Worm (Caenorhabditis elegans): ENCODE measurements around the gene fbxa-18.

Gene fbxa-18

DNA sequence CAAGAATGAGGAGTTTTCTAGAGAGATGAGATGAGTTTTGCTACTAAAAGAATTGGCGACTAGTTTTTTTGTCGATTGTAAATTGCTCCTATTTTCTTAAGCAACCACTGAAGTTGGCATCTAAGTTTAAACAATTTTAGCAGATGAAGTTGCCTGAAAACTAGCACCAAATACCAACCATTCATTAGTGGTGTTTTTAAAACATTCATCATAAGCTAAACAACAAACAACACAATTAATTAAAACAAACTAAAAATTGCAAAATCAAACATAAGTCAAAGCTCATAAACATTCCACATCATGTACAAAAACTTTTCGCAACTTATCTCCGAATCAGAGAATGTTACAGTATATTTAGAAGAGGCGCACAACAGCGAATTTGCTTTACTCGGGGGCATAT, 39.6 kb downstream of the fbxa-18 start, which contains the start of gene srz-13:
srz-13 (plus strand) TSS at position 301 of the 400 bp plus-strand sequence.
- no peak for TF ChIP-seq pes-1 (GFP tag; IDR thresholded peaks at IDR 0.05)

DNA sequence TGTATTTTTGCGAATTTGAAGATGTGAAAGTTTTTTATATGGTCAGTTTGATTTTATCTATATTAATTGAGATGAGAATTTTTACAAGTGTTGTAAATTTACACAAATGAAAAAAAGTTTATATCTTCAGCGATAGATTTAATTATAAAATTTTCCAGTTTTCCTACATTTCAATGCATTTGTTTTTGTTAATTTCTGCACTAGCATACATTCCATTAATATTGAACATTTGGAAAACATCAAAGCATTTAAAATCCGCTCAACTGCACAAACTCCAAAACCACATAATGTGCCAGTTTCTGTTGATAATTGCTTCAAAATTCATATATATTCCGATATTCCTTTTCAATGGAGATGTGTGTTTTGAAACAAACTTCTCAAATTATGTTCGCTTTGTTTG, 40.4 kb downstream of the fbxa-18 start, which contains the start of gene srh-277:
srh-277 (plus strand) TSS at position 301 of the 400 bp plus-strand sequence.
- TF ChIP-seq ceh-36 (tag; optimal IDR thresholded peaks at IDR 0.05) (no peak), ceh-13 (GFP tag; optimal IDR thresholded peaks at IDR 0.05) (no peak), B0310.2 (tag; optimal IDR thresholded peaks at IDR 0.05) (no peak), hmg-4 (GFP tag; optimal IDR thresholded peaks at IDR 0.05) (no peak), hmbx-1 (tag; optimal IDR thresholded peaks at IDR 0.05) (no peak), flt-1 (GFP tag; IDR thresholded peaks at IDR 0.05) (no peak), ama-1 (optimal IDR thresholded peaks at IDR 0.05) (no peak), aly-1 (tag; optimal IDR thresholded peaks at IDR 0.05) (no peak), tbx-37 (GFP tag; conservative IDR thresholded peaks at IDR 0.05) (no peak), ets-7 (tag; optimal IDR thresholded peaks at IDR 0.05) (no peak)

DNA sequence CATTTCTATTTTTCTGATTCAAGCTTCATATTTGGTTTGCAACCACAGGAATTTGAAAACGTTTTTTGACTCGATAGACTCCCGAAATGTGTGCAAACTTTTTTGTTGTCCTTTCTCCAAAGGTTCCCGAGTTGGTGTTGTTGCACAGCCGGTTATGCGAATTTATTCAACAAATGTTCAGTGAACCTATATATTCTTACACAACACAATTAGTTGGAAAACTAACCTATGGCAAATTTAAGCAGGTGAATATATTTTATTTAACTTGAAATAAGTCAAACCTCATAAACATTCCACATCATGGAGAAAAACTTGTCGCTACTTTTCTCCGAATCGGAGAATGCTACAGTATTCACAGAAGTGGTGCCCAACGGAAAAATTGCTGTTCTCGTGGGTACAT, 40.9 kb downstream of the fbxa-18 start, which contains the start of gene srz-14:
srz-14 (plus strand) TSS at position 301 of the 400 bp plus-strand sequence.
- TF ChIP-seq ceh-36 (tag; optimal IDR thresholded peaks at IDR 0.05) (no peak), tra-4 (tag; optimal IDR thresholded peaks at IDR 0.05) (no peak), hmg-4 (GFP tag; optimal IDR thresholded peaks at IDR 0.05) (no peak), flt-1 (GFP tag; IDR thresholded peaks at IDR 0.05) (no peak), pes-1 (GFP tag; IDR thresholded peaks at IDR 0.05) (no peak), aly-1 (tag; optimal IDR thresholded peaks at IDR 0.05) (no peak), B0310.2 (tag; optimal IDR thresholded peaks at IDR 0.05) (no peak), ama-1 (optimal IDR thresholded peaks at IDR 0.05) (no peak), hnd-1 (tag; optimal IDR thresholded peaks at IDR 0.05) (no peak), tbx-37 (GFP tag; conservative IDR thresholded peaks at IDR 0.05) (no peak)

DNA sequence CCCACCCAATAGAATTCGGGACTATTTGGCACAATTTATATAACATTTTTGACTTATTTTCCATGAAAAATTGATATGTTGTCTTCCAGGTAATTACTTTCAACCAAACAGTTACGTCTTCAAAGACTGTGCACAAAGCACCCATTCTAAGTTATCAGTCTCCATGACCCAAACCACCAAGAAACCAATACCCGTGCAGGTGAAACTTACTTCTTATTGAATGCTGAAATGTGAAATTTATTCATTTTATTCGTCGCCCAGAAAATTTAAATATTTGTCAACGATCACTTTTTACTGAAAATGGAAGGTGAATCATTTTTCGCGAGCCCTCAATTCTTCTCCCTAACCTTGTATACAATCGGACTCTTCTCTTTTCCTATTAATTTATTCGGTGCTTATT, 48.0 kb downstream of the fbxa-18 start, which contains the start of gene srh-281:
srh-281 (plus strand) TSS at position 301 of the 400 bp plus-strand sequence.
- TF ChIP-seq tra-4 (tag; optimal IDR thresholded peaks at IDR 0.05) (no peak), sea-1 (GFP tag; conservative IDR thresholded peaks at IDR 0.05) (no peak), flt-1 (GFP tag; IDR thresholded peaks at IDR 0.05) (no peak), ets-7 (tag; optimal IDR thresholded peaks at IDR 0.05) (no peak), F13C5.2 (tag; optimal IDR thresholded peaks at IDR 0.05) (no peak), pes-1 (GFP tag; IDR thresholded peaks at IDR 0.05) (no peak), aly-1 (tag; optimal IDR thresholded peaks at IDR 0.05) (no peak)

DNA sequence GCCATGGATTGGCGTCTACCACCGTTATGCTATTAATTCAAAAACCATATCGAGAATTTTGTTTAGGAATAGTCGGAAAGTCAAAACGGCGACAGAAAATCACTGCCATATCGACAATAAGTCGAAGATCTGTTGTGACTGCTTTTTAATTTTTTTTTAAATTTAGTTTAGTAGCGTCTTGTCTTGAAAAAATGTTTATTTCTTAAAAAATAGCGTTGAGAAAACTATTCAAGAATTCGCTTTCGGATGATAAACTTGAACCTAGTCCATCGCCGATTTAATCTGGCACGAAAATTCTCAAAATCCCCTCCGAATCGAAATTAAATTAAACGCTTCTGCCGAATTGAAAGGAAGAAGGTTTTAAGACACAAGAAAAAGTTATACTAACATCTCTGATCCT, 49.6 kb downstream of the fbxa-18 start, which contains the start of gene srh-279:
srh-279 (plus strand) TSS at position 301 of the 400 bp plus-strand sequence.
- TF ChIP-seq flt-1 (GFP tag; IDR thresholded peaks at IDR 0.05): no peak
- TF ChIP-seq ets-7 (tag; optimal IDR thresholded peaks at IDR 0.05): no peak
- no peak for TF ChIP-seq tbx-11 (GFP tag; IDR thresholded peaks at IDR 0.05)
- TF ChIP-seq F13C5.2 (tag; optimal IDR thresholded peaks at IDR 0.05): no peak
- TF ChIP-seq tra-4 (tag; optimal IDR thresholded peaks at IDR 0.05): no peak
- TF ChIP-seq hmg-4 (GFP tag; optimal IDR thresholded peaks at IDR 0.05): no peak
- no peak for TF ChIP-seq pes-1 (GFP tag; IDR thresholded peaks at IDR 0.05)
- no peak for TF ChIP-seq aly-1 (tag; optimal IDR thresholded peaks at IDR 0.05)

Data from whole organism, early embryonic.